Worm (Caenorhabditis elegans): Measurements from ENCODE around the gene Y37D8A.16.

Y37D8A.16 gene

DNA sequence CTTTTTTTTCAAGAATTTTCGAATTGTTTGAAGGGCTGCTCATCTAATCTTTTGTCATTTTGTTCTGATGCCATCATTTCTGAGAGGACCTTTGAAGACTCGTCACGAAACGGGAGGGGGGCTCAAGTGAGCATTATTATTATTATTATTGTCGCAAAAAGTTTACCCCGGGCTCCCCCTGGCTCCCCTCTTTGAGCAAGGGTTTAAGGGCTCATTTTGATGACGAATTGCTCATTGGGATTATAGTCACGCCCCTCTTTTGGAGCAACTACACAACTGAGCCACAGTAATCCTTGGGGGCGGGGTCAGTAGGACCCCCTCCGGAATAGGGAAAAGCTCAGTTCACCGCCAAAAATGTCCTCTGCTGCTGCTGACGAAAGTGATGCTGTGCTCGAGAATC lies 23.8 kb upstream of the Y37D8A.16 start, which contains the start of gene unc-25 (continued):
- TF ChIP-seq repo-1 (tag; optimal IDR thresholded peaks at IDR 0.05): no peak
- TF ChIP-seq ceh-79 (tag; optimal IDR thresholded peaks at IDR 0.05): no peak
- no peak for TF ChIP-seq T07F8.4 (tag; optimal IDR thresholded peaks at IDR 0.05)
- no peak for TF ChIP-seq let-607 (tag; optimal IDR thresholded peaks at IDR 0.05)
- TF ChIP-seq Y53G8AR.9 (GFP tag; conservative IDR thresholded peaks at IDR 0.05): no peak
- TF ChIP-seq mel-28 (tag; optimal IDR thresholded peaks at IDR 0.05; ENCODE audit: borderline replicate concordance): no peak
- 0 out of 2 replicates have a peak, but pooled peaks have one; percentile 16 for TF ChIP-seq zfh-2 (GFP tag; conservative IDR thresholded peaks at IDR 0.05)
- no peak for TF ChIP-seq aptf-3 (GFP tag; IDR thresholded peaks at IDR 0.05)
- no peak for TF ChIP-seq F33H1.4 (GFP tag; IDR thresholded peaks at IDR 0.05)
- TF ChIP-seq hlh-26 (GFP tag; conservative IDR thresholded peaks at IDR 0.05): no peak
- no peak for TF ChIP-seq gei-17 (GFP tag; optimal IDR thresholded peaks at IDR 0.05)
- TF ChIP-seq B0261.1 (tag; optimal IDR thresholded peaks at IDR 0.05): no peak
- no peak for TF ChIP-seq lsy-27 (tag; optimal IDR thresholded peaks at IDR 0.05; ENCODE audit: borderline replicate concordance, insufficient read depth)
- peak; percentile 70 for TF ChIP-seq ceh-27 (GFP tag; optimal IDR thresholded peaks at IDR 0.05)
- TF ChIP-seq hmg-1.2 (GFP tag; IDR thresholded peaks at IDR 0.05): no peak
- no peak for TF ChIP-seq C17E4.6 (GFP tag; IDR thresholded peaks at IDR 0.05)
- peak; percentile 43 for TF ChIP-seq zim-3 (tag; optimal IDR thresholded peaks at IDR 0.05)
- TF ChIP-seq D2030.7 (GFP tag; IDR thresholded peaks at IDR 0.05): no peak
- no peak for TF ChIP-seq lag-1 (GFP tag; IDR thresholded peaks at IDR 0.05)
- 0 out of 2 replicates have a peak, but pooled peaks have one; percentile 49 for TF ChIP-seq attf-6 (GFP tag; IDR thresholded peaks at IDR 0.05)
- no peak for TF ChIP-seq F23B12.7 (tag; optimal IDR thresholded peaks at IDR 0.05; ENCODE audit: insufficient read depth)
- no peak for TF ChIP-seq ceh-91 (GFP tag; IDR thresholded peaks at IDR 0.05)
- TF ChIP-seq ztf-28 (GFP tag; IDR thresholded peaks at IDR 0.05): no peak

DNA sequence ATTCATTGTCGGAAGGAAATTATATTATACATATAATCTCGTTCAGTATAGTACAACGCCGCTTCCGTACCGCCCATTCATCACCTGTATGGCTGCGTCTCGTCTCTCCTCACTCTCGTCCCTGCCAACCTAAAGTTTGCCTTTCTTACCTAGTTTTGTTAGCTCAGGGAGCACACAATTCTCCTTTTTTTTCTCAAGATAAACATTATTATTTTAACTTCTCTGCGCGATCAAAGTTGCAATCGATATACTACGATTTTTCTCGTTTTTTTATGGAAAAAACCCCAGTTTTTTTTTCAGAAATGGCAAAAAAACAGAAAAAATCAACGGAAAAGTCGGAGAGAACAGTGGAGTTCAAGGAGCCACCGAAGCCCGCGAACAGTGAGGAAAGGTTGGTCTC lies 15.9 kb upstream of the Y37D8A.16 start, which contains the start of gene epg-3:
Gene epg-3 (plus strand): TSS at position 301 of the 400 bp plus-strand sequence.
- no peak for TF ChIP-seq Y56A3A.18 (GFP tag; IDR thresholded peaks at IDR 0.05)
- no peak for TF ChIP-seq aptf-3 (GFP tag; IDR thresholded peaks at IDR 0.05)
- no peak for TF ChIP-seq hrde-1 (tag; optimal IDR thresholded peaks at IDR 0.05; ENCODE audit: borderline replicate concordance)
- TF ChIP-seq egl-18 (GFP tag; IDR thresholded peaks at IDR 0.05): no peak
- TF ChIP-seq sea-2 (GFP tag; IDR thresholded peaks at IDR 0.05): no peak
- TF ChIP-seq ceh-27 (GFP tag; optimal IDR thresholded peaks at IDR 0.05): no peak

DNA sequence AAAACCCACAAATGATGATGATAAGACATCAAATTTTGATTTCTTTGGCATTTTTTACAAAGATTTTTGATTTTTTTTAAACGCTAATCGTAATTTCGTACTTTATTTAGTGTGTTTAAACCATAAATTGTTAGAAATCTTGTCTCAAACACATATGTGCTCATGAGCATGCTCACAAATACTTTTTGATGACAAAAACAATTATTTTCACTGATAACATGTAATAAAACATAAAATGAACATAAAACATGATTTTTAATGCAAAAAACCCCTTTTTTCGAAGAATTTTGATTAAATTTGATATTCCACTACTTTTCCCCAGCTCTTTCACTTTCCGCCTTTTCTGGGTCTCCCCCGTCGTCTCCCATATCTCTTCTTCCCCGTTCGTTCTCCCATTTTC lies 14.3 kb upstream of the Y37D8A.16 start:
- TF ChIP-seq chd-7 (tag; optimal IDR thresholded peaks at IDR 0.05) (no peak), mcd-1 (GFP tag; IDR thresholded peaks at IDR 0.05) (no peak), lin-40 (tag; optimal IDR thresholded peaks at IDR 0.05) (no peak), hlh-12 (tag; optimal IDR thresholded peaks at IDR 0.05) (no peak), let-607 (tag; optimal IDR thresholded peaks at IDR 0.05) (no peak), ama-1 (optimal IDR thresholded peaks at IDR 0.05) (no peak), ama-1 (GFP tag; optimal IDR thresholded peaks at IDR 0.05) (no peak), fkh-3 (tag; optimal IDR thresholded peaks at IDR 0.05) (no peak), lsy-27 (tag; optimal IDR thresholded peaks at IDR 0.05; ENCODE audit: borderline replicate concordance, insufficient read depth) (no peak), athp-1 (tag; optimal IDR thresholded peaks at IDR 0.05) (no peak), pbrm-1 (GFP tag; IDR thresholded peaks at IDR 0.05) (no peak), hrde-1 (tag; optimal IDR thresholded peaks at IDR 0.05; ENCODE audit: borderline replicate concordance) (no peak)
